Fruit fly (Drosophila melanogaster) whole organism, embryonic: Measurements from ENCODE around the gene CG6843.

ENCODE experiments used
- Aef1 ChIP-seq: fragments of 200-800 bp; sonication (Bioruptor generic); IDR thresholded peaks from 3 replicates; pipeline ENCODE4 v1.3.6; 2022; ENCODE audit warnings: missing biosample characterization, missing genetic modification characterization
- CG10654 ChIP-seq: fragments of 200-800 bp; sonication (Bioruptor generic); optimal IDR thresholded peaks from 2 replicates; lab custom pipeline; 2016; ENCODE audit warnings: missing biosample characterization, missing genetic modification characterization
- CG11456 ChIP-seq: fragments of 200-800 bp; sonication (Bioruptor generic); IDR thresholded peaks from 3 replicates; pipeline ENCODE4 v1.3.6; 2022; ENCODE audit warnings: missing biosample characterization, missing genetic modification characterization
- CG1233 ChIP-seq: fragments of 200-800 bp; sonication (Bioruptor generic); optimal IDR thresholded peaks from 4 replicates; lab custom pipeline; 2018; ENCODE audit warnings: missing biosample characterization, mild to moderate bottlenecking, missing genetic modification characterization
- CG12659 ChIP-seq: fragments of 200-800 bp; sonication (Bioruptor generic); optimal IDR thresholded peaks from 3 replicates; lab custom pipeline; 2017; ENCODE audit warnings: mild to moderate bottlenecking, missing biosample characterization, missing genetic modification reagents, missing genetic modification characterization
- CG13624 ChIP-seq: fragments of 200-800 bp; sonication (Bioruptor generic); optimal IDR thresholded peaks from 2 replicates; lab custom pipeline; 2016; ENCODE audit warnings: missing biosample characterization, missing genetic modification characterization
- CG15601 ChIP-seq: fragments of 200-800 bp; sonication (Bioruptor generic); optimal IDR thresholded peaks from 3 replicates; lab custom pipeline; 2019; ENCODE audit warnings: missing biosample characterization, mild to moderate bottlenecking, missing genetic modification characterization, moderate library complexity
- CG15696 ChIP-seq: fragments of 200-800 bp; sonication (Bioruptor generic); optimal IDR thresholded peaks from 2 replicates; lab custom pipeline; 2019; ENCODE audit warnings: missing biosample characterization, mild to moderate bottlenecking, missing genetic modification characterization, moderate library complexity
- CG1602 ChIP-seq: fragments of 200-800 bp; sonication (Bioruptor generic); optimal IDR thresholded peaks from 3 replicates; lab custom pipeline; 2016; ENCODE audit warnings: missing biosample characterization, missing genetic modification characterization
- CG1647 ChIP-seq: fragments of 200-800 bp; sonication (Bioruptor generic); optimal IDR thresholded peaks from 3 replicates; lab custom pipeline; 2016; ENCODE audit warnings: missing biosample characterization, missing genetic modification characterization
- CG30403 ChIP-seq: fragments of 200-800 bp; sonication (Bioruptor generic); optimal IDR thresholded peaks from 3 replicates; lab custom pipeline; 2016; ENCODE audit warnings: missing biosample characterization, missing genetic modification characterization
- CG30431 ChIP-seq: fragments of 200-800 bp; sonication (Bioruptor generic); optimal IDR thresholded peaks from 2 replicates; lab custom pipeline; 2017; ENCODE audit warnings: missing biosample characterization, missing genetic modification characterization
- CG31441 ChIP-seq: fragments of 200-800 bp; sonication (Bioruptor generic); IDR thresholded peaks from 2 replicates; pipeline ENCODE4 v1.3.6; 2022; ENCODE audit warnings: missing biosample characterization, missing genetic modification characterization
- CG42726 ChIP-seq: fragments of 200-800 bp; sonication (Bioruptor generic); IDR thresholded peaks from 2 replicates; pipeline ENCODE4 v1.3.6; 2022; ENCODE audit warnings: missing biosample characterization, missing genetic modification characterization; ENCODE audit not compliant: partially characterized antibody
- CG6813 ChIP-seq: fragments of 200-800 bp; sonication (Bioruptor generic); optimal IDR thresholded peaks from 2 replicates; lab custom pipeline; 2017; ENCODE audit warnings: missing biosample characterization, missing genetic modification characterization, mild to moderate bottlenecking, moderate library complexity, missing genetic modification reagents
- CG7556 ChIP-seq: fragments of 200-800 bp; sonication (Bioruptor generic); optimal IDR thresholded peaks from 2 replicates; lab custom pipeline; 2017; ENCODE audit warnings: missing biosample characterization, mild to moderate bottlenecking, missing genetic modification characterization
- CTCF ChIP-seq: fragments of 200-800 bp; sonication (Bioruptor generic); optimal IDR thresholded peaks from 2 replicates; lab custom pipeline; 2017; ENCODE audit warnings: missing biosample characterization, mild to moderate bottlenecking, missing genetic modification characterization, moderate library complexity
- Fer1 ChIP-seq: fragments of 200-800 bp; sonication (Bioruptor generic); optimal IDR thresholded peaks from 2 replicates; lab custom pipeline; 2017; ENCODE audit warnings: missing biosample characterization, mild to moderate bottlenecking, missing genetic modification characterization
- Hey ChIP-seq: fragments of 200-800 bp; sonication (Bioruptor generic); optimal IDR thresholded peaks from 3 replicates; lab custom pipeline; 2018; ENCODE audit warnings: missing biosample characterization, mild to moderate bottlenecking, missing genetic modification characterization
- HmgD ChIP-seq: fragments of 200-800 bp; sonication (Bioruptor generic); optimal IDR thresholded peaks from 3 replicates; lab custom pipeline; 2016; ENCODE audit warnings: missing biosample characterization, missing genetic modification characterization
- HmgZ ChIP-seq: fragments of 200-800 bp; sonication (Bioruptor generic); optimal IDR thresholded peaks from 2 replicates; lab custom pipeline; 2018; ENCODE audit warnings: missing biosample characterization, mild to moderate bottlenecking, missing genetic modification characterization
- MESR4 ChIP-seq: fragments of 200-800 bp; sonication (Bioruptor generic); optimal IDR thresholded peaks from 2 replicates; lab custom pipeline; 2018; ENCODE audit warnings: missing biosample characterization, mild to moderate bottlenecking, missing genetic modification characterization, moderate library complexity
- Max ChIP-seq: fragments of 200-800 bp; sonication (Bioruptor generic); optimal IDR thresholded peaks from 2 replicates; lab custom pipeline; 2016; ENCODE audit warnings: missing biosample characterization, mild to moderate bottlenecking, missing genetic modification characterization
- NK7.1 ChIP-seq: fragments of 200-800 bp; sonication (Bioruptor generic); optimal IDR thresholded peaks from 3 replicates; lab custom pipeline; 2016; ENCODE audit warnings: missing biosample characterization, missing genetic modification characterization
- Oli ChIP-seq: fragments of 200-800 bp; sonication (Bioruptor generic); optimal IDR thresholded peaks from 2 replicates; lab custom pipeline; 2018; ENCODE audit warnings: missing biosample characterization, mild to moderate bottlenecking, missing genetic modification characterization, moderate library complexity
- Pdp1 ChIP-seq, 2 experiments: fragments of 200-800 bp; sonication (Bioruptor generic); optimal IDR thresholded peaks; 3 replicates each; lab custom pipeline; 2016; ENCODE audit warnings: missing biosample characterization in 2 of 2, missing genetic modification characterization in 2 of 2, mild to moderate bottlenecking in 1 of 2, moderate library complexity in 1 of 2
- Ssrp ChIP-seq: fragments of 200-800 bp; sonication (Bioruptor generic); optimal IDR thresholded peaks from 2 replicates; lab custom pipeline; 2018; ENCODE audit warnings: missing biosample characterization, mild to moderate bottlenecking, missing genetic modification characterization, moderate library complexity
- Taf1 ChIP-seq: fragments of 200-800 bp; sonication (Bioruptor generic); IDR thresholded peaks from 2 replicates; pipeline ENCODE4 v1.3.6; 2022; ENCODE audit warnings: missing biosample characterization, missing genetic modification characterization
- Tbp ChIP-seq: fragments of >200 bp; optimal IDR thresholded peaks from 2 replicates; lab custom pipeline; 2018; ENCODE audit warnings: missing biosample characterization, missing genetic modification characterization
- Vsx1 ChIP-seq: fragments of 200-800 bp; sonication (Bioruptor generic); optimal IDR thresholded peaks from 2 replicates; lab custom pipeline; 2017; ENCODE audit warnings: missing biosample characterization, mild to moderate bottlenecking, missing genetic modification characterization, missing genetic modification reagents
- aop ChIP-seq: fragments of 200-800 bp; sonication (Bioruptor generic); IDR thresholded peaks from 2 replicates; pipeline ENCODE4 v1.3.6; 2022; ENCODE audit warnings: missing biosample characterization, missing genetic modification characterization
- cas ChIP-seq: fragments of 200-800 bp; sonication (Bioruptor generic); IDR thresholded peaks from 2 replicates; pipeline ENCODE4 v1.3.6; 2022; ENCODE audit warnings: missing biosample characterization, missing genetic modification characterization
- crc ChIP-seq: fragments of 200-800 bp; sonication (Bioruptor generic); optimal IDR thresholded peaks from 2 replicates; lab custom pipeline; 2016; ENCODE audit warnings: missing biosample characterization, missing genetic modification characterization
- disco-r ChIP-seq: fragments of 200-800 bp; sonication (Bioruptor generic); optimal IDR thresholded peaks from 2 replicates; lab custom pipeline; 2016; ENCODE audit warnings: missing biosample characterization, missing genetic modification characterization
- emc ChIP-seq: fragments of 200-800 bp; sonication (Bioruptor generic); optimal IDR thresholded peaks from 2 replicates; lab custom pipeline; 2016; ENCODE audit warnings: missing biosample characterization, missing genetic modification characterization
- fd3F ChIP-seq: fragments of 200-800 bp; sonication (Bioruptor generic); optimal IDR thresholded peaks from 2 replicates; lab custom pipeline; 2018; ENCODE audit warnings: missing biosample characterization, mild to moderate bottlenecking, missing genetic modification characterization, moderate library complexity
- gt ChIP-seq: fragments of 200-800 bp; sonication (Bioruptor generic); IDR thresholded peaks from 2 replicates; pipeline ENCODE4 v1.3.6; 2022; ENCODE audit warnings: missing biosample characterization, missing genetic modification characterization
- hb ChIP-seq: fragments of 200-800 bp; sonication (Bioruptor generic); IDR thresholded peaks from 3 replicates; pipeline ENCODE4 v1.3.6; 2022; ENCODE audit warnings: missing biosample characterization, missing genetic modification characterization; ENCODE audit not compliant: partially characterized antibody
- inv ChIP-seq: fragments of 200-800 bp; sonication (Bioruptor generic); IDR thresholded peaks from 2 replicates; pipeline ENCODE4 v1.3.6; 2022; ENCODE audit warnings: missing biosample characterization, missing genetic modification characterization; ENCODE audit not compliant: partially characterized antibody
- jing ChIP-seq: fragments of 200-800 bp; sonication (Bioruptor generic); optimal IDR thresholded peaks from 2 replicates; lab custom pipeline; 2018; ENCODE audit warnings: missing biosample characterization, mild to moderate bottlenecking, missing genetic modification characterization
- lbe ChIP-seq: fragments of 200-800 bp; sonication (Bioruptor generic); optimal IDR thresholded peaks from 2 replicates; lab custom pipeline; 2016; ENCODE audit warnings: missing biosample characterization, mild to moderate bottlenecking, missing genetic modification characterization
- oc ChIP-seq: fragments of 200-800 bp; sonication (Bioruptor generic); optimal IDR thresholded peaks from 2 replicates; lab custom pipeline; 2018; ENCODE audit warnings: missing biosample characterization, mild to moderate bottlenecking, missing genetic modification characterization, moderate library complexity
- slbo ChIP-seq: fragments of 200-800 bp; sonication (Bioruptor generic); IDR thresholded peaks from 2 replicates; pipeline ENCODE4 v1.3.6; 2022; ENCODE audit warnings: missing biosample characterization, missing genetic modification characterization
- slp2 ChIP-seq: fragments of 200-800 bp; sonication (Bioruptor generic); optimal IDR thresholded peaks from 2 replicates; lab custom pipeline; 2016; ENCODE audit warnings: missing biosample characterization, missing genetic modification characterization
- tgo ChIP-seq: fragments of 200-800 bp; sonication (Bioruptor generic); IDR thresholded peaks from 3 replicates; pipeline ENCODE4 v1.3.6; 2022; ENCODE audit warnings: missing biosample characterization, missing genetic modification characterization
- tll ChIP-seq, 2 experiments: fragments of 200-800 bp in 1 of 2; fragments of >200 bp in 1 of 2; sonication (Bioruptor generic) in 1 of 2; optimal IDR thresholded peaks; 2 replicates each; lab custom pipeline; 2017 to 2019; ENCODE audit warnings: missing biosample characterization in 2 of 2, missing genetic modification characterization in 2 of 2, mild to moderate bottlenecking in 1 of 2, moderate library complexity in 1 of 2
- tna ChIP-seq: fragments of 200-800 bp; sonication (Bioruptor generic); IDR thresholded peaks from 2 replicates; pipeline ENCODE4 v1.3.6; 2022; ENCODE audit warnings: missing biosample characterization, missing genetic modification characterization; ENCODE audit not compliant: partially characterized antibody
- unpg ChIP-seq: fragments of 200-800 bp; sonication (Bioruptor generic); optimal IDR thresholded peaks from 3 replicates; lab custom pipeline; 2018; ENCODE audit warnings: missing biosample characterization, mild to moderate bottlenecking, missing genetic modification characterization, moderate library complexity
- zen2 ChIP-seq: fragments of 200-800 bp; sonication (Bioruptor generic); IDR thresholded peaks from 3 replicates; pipeline ENCODE4 v1.3.6; 2022; ENCODE audit warnings: missing biosample characterization, missing genetic modification characterization; ENCODE audit not compliant: partially characterized antibody

CG6843 gene

dm6 chr3L:18869035-18869826, 32.2 kb upstream of the CG6843 start, which contains the start of gene Grx1 (continued):
- TF ChIP-seq Aef1 (no peak), CG1233 (peak; percentile 38), CG10654 (GFP tag; lab: Kevin White, UChicago) (no peak), emc (GFP tag; lab: Kevin White, UChicago) (no peak), jing (GFP tag; lab: Kevin White, UChicago) (peak; percentile 14), CG12659 (GFP tag; lab: Kevin White, UChicago) (peak; percentile 73), Ssrp (peak; percentile 40), CG42726 (GFP tag; lab: Robert Waterston, UW) (no peak), tll (GFP tag; optimal IDR thresholded peaks at IDR 0.05; lab: Kevin White, UChicago) (peak in 1 of 2 experiments; percentile 45), HmgZ (no peak), Tbp (GFP tag; lab: Kevin White, UChicago) (no peak), CG1647 (GFP tag; lab: Kevin White, UChicago) (peak; percentile 34), HmgD (GFP tag; lab: Kevin White, UChicago) (no peak), CG6813 (GFP tag; lab: Kevin White, UChicago) (peak; percentile 4), fd3F (GFP tag; lab: Kevin White, UChicago) (peak; percentile 58), CG15601 (tag; lab: Kevin White, UChicago) (peak; percentile 54), Hey (no peak), CG30431 (GFP tag; lab: Kevin White, UChicago) (no peak), slp2 (GFP tag; lab: Kevin White, UChicago) (no peak), slbo (GFP tag; lab: Robert Waterston, UW) (peak; percentile 54; the same call in 1 of the 2 replicates), CG30403 (GFP tag; lab: Kevin White, UChicago) (peak; percentile 76), CG13624 (GFP tag; lab: Kevin White, UChicago) (peak; percentile 58), aop (GFP tag; lab: Robert Waterston, UW) (no peak), tna (GFP tag; lab: Robert Waterston, UW) (no peak), disco-r (no peak), gt (GFP tag; lab: Robert Waterston, UW) (no peak), MESR4 (peak; percentile 88), crc (GFP tag; lab: Kevin White, UChicago) (peak; percentile 15), tgo (peak; percentile 26; the same call in 1 of the 3 replicates), hb (GFP tag; lab: Robert Waterston, UW) (no peak), inv (no peak), Vsx1 (GFP tag; lab: Kevin White, UChicago) (peak; percentile 62), cas (no peak), Max (GFP tag; lab: Kevin White, UChicago) (peak; percentile 62), Oli (tag; lab: Kevin White, UChicago) (peak; percentile 22), lbe (GFP tag; lab: Kevin White, UChicago) (peak; percentile 63), CG31441 (GFP tag; lab: Robert Waterston, UW) (peak; percentile 61), CG7556 (GFP tag; lab: Kevin White, UChicago) (peak; percentile 52), zen2 (GFP tag; lab: Robert Waterston, UW) (no peak), CG1602 (GFP tag; lab: Kevin White, UChicago) (peak; percentile 47), unpg (GFP tag; lab: Kevin White, UChicago) (peak; percentile 71), CG15696 (tag; lab: Kevin White, UChicago) (peak; percentile 29), CG11456 (GFP tag; lab: Robert Waterston, UW) (0 out of 3 replicates have a peak, but pooled peaks have one; percentile 8), Fer1 (GFP tag; lab: Kevin White, UChicago) (peak; percentile 39), Pdp1 (GFP tag; optimal IDR thresholded peaks at IDR 0.05; lab: Kevin White, UChicago) (peak; percentile 43 to 92), Taf1 (peak; percentile 32; the same call in 1 of the 2 replicates), NK7.1 (no peak), CTCF (no peak), oc (tag; lab: Kevin White, UChicago) (peak; percentile 0)
